Worm (Caenorhabditis elegans) whole organism, young adult: Measurements from ENCODE around the gene ZK697.14.

ENCODE experiments used
- C06A6.2 ChIP-seq: fragments of 200-800 bp; sonication (Bioruptor generic); conservative IDR thresholded peaks from 2 replicates; pipeline ENCODE4 v1.3.6; 2022; ENCODE audit warnings: missing genetic modification characterization, missing compliant biosample characterization
- D2030.7 ChIP-seq: fragments of 200-800 bp; sonication (Bioruptor generic); IDR thresholded peaks from 2 replicates; pipeline ENCODE4 v1.3.6; 2022; ENCODE audit warnings: missing genetic modification reagents, missing genetic modification characterization, missing compliant biosample characterization
- F22D6.2 ChIP-seq: sonication (generic microtip); optimal IDR thresholded peaks from 2 replicates; lab custom pipeline; 2016; ENCODE audit warnings: mild to moderate bottlenecking, missing genetic modification characterization, missing compliant biosample characterization
- F33H1.4 ChIP-seq: fragments of 200-800 bp; sonication (Bioruptor generic); IDR thresholded peaks from 2 replicates; pipeline ENCODE4 v1.3.6; 2022; ENCODE audit warnings: missing genetic modification reagents, missing genetic modification characterization, missing compliant biosample characterization
- F37B4.10 ChIP-seq: fragments of 200-800 bp; sonication (Bioruptor generic); IDR thresholded peaks from 2 replicates; pipeline ENCODE4 v1.3.6; 2022; ENCODE audit warnings: missing genetic modification characterization, missing compliant biosample characterization
- K11D2.4 ChIP-seq: fragments of 200-800 bp; sonication (Bioruptor generic); IDR thresholded peaks from 2 replicates; pipeline ENCODE4 v1.3.6; 2022; ENCODE audit warnings: missing genetic modification reagents, missing genetic modification characterization, missing compliant biosample characterization
- T07F8.4 ChIP-seq: sonication (generic microtip); optimal IDR thresholded peaks from 2 replicates; lab custom pipeline; 2016; ENCODE audit warnings: mild to moderate bottlenecking, missing genetic modification characterization, moderate library complexity, missing compliant biosample characterization
- Y67H2A.10 ChIP-seq: fragments of 200-800 bp; sonication (Bioruptor generic); conservative IDR thresholded peaks from 2 replicates; pipeline ENCODE4 v1.3.6; 2022; ENCODE audit warnings: missing genetic modification reagents, missing genetic modification characterization, missing compliant biosample characterization
- attf-5 ChIP-seq: fragments of 200-800 bp; sonication (Bioruptor generic); optimal IDR thresholded peaks from 2 replicates; lab custom pipeline; 2018; ENCODE audit warnings: mild to moderate bottlenecking, missing genetic modification characterization, missing compliant biosample characterization
- ccch-3 ChIP-seq: fragments of 200-800 bp; sonication (Bioruptor generic); optimal IDR thresholded peaks from 2 replicates; lab custom pipeline; 2018; ENCODE audit warnings: mild to moderate bottlenecking, missing genetic modification characterization, missing compliant biosample characterization
- cebp-1 ChIP-seq, 2 experiments: fragments of 200-800 bp in 1 of 2; sonication (Bioruptor generic) in 1 of 2; sonication (generic microtip) in 1 of 2; IDR thresholded peaks in 1 of 2; optimal IDR thresholded peaks in 1 of 2; 2 replicates each; pipeline versions ENCODE4 v1.3.6 to Lab custom; 2017 to 2022; ENCODE audit warnings: missing compliant biosample characterization in 2 of 2, missing genetic modification characterization in 2 of 2, mild to moderate bottlenecking in 1 of 2, missing genetic modification reagents in 1 of 2, moderate library complexity in 1 of 2
- ceh-58 ChIP-seq: fragments of 200-800 bp; sonication (Bioruptor generic); IDR thresholded peaks from 2 replicates; pipeline ENCODE4 v1.3.6; 2022; ENCODE audit warnings: missing genetic modification characterization, missing compliant biosample characterization
- die-1 ChIP-seq: sonication (generic microtip); optimal IDR thresholded peaks from 2 replicates; lab custom pipeline; 2016; ENCODE audit warnings: missing genotype, mild to moderate bottlenecking, missing genetic modification characterization, missing compliant biosample characterization
- dox-1 ChIP-seq: fragments of 200-800 bp; sonication (Bioruptor generic); IDR thresholded peaks from 2 replicates; pipeline ENCODE4 v1.3.6; 2022; ENCODE audit warnings: missing genetic modification reagents, missing genetic modification characterization, missing compliant biosample characterization
- dpl-1 ChIP-seq: fragments of 150-350 bp; optimal IDR thresholded peaks from 2 replicates; lab custom pipeline; 2014; ENCODE audit warnings: missing biosample characterization, missing genetic modification reagents, missing genetic modification characterization
- efl-1 ChIP-seq: fragments of 150-350 bp; optimal IDR thresholded peaks from 2 replicates; lab custom pipeline; 2014; ENCODE audit warnings: missing biosample characterization, missing genetic modification reagents, missing genetic modification characterization
- egrh-3 ChIP-seq: fragments of 200-800 bp; sonication (Bioruptor generic); IDR thresholded peaks from 2 replicates; pipeline ENCODE4 v1.3.6; 2022; ENCODE audit warnings: missing genetic modification reagents, missing genetic modification characterization, missing compliant biosample characterization
- fkh-3 ChIP-seq: sonication (generic microtip); optimal IDR thresholded peaks from 2 replicates; lab custom pipeline; 2016; ENCODE audit warnings: mild to moderate bottlenecking, missing genetic modification characterization, missing compliant biosample characterization
- hmg-1.2 ChIP-seq: fragments of 200-800 bp; sonication (Bioruptor generic); IDR thresholded peaks from 2 replicates; pipeline ENCODE4 v1.3.6; 2022; ENCODE audit warnings: missing genetic modification reagents, missing genetic modification characterization, missing compliant biosample characterization
- let-526 ChIP-seq: fragments of 200-800 bp; sonication (Bioruptor generic); IDR thresholded peaks from 2 replicates; pipeline ENCODE4 v1.3.6; 2022; ENCODE audit warnings: missing genetic modification reagents, missing genetic modification characterization, missing compliant biosample characterization
- lin-35 ChIP-seq, 3 experiments: fragments of 150-350 bp in 2 of 3; sonication (generic microtip) in 1 of 3; optimal IDR thresholded peaks; 2 replicates each; lab custom pipeline; 2014 to 2018; ENCODE audit warnings: missing biosample characterization in 3 of 3, missing genetic modification characterization in 3 of 3, missing genetic modification reagents in 3 of 3
- lin-40 ChIP-seq: sonication (generic microtip); optimal IDR thresholded peaks from 2 replicates; lab custom pipeline; 2016; ENCODE audit warnings: missing genetic modification characterization, mild to moderate bottlenecking, missing compliant biosample characterization, missing genotype, missing genetic modification reagents
- lir-1 ChIP-seq: fragments of 200-800 bp; sonication (Bioruptor generic); conservative IDR thresholded peaks from 2 replicates; pipeline ENCODE4 v1.3.6; 2022; ENCODE audit warnings: missing genetic modification reagents, missing genetic modification characterization, missing compliant biosample characterization
- lsl-1 ChIP-seq: fragments of 200-800 bp; sonication (Bioruptor generic); optimal IDR thresholded peaks from 2 replicates; lab custom pipeline; 2018; ENCODE audit warnings: mild to moderate bottlenecking, missing genetic modification characterization, moderate library complexity, missing compliant biosample characterization
- lsy-27 ChIP-seq: sonication (generic microtip); optimal IDR thresholded peaks from 2 replicates; lab custom pipeline; 2017; ENCODE audit warnings: missing genetic modification characterization, mild to moderate bottlenecking, missing compliant biosample characterization, antibody characterized with exemption, missing genotype, borderline replicate concordance; ENCODE audit not compliant: insufficient read depth
- madf-10 ChIP-seq: sonication (generic microtip); optimal IDR thresholded peaks from 2 replicates; lab custom pipeline; 2016; ENCODE audit warnings: mild to moderate bottlenecking, missing genetic modification characterization, missing compliant biosample characterization
- madf-3 ChIP-seq: fragments of 200-800 bp; sonication (Bioruptor generic); IDR thresholded peaks from 2 replicates; pipeline ENCODE4 v1.3.6; 2022; ENCODE audit warnings: missing genetic modification reagents, missing genetic modification characterization, missing compliant biosample characterization
- mcd-1 ChIP-seq: fragments of 200-800 bp; sonication (Bioruptor generic); IDR thresholded peaks from 2 replicates; pipeline ENCODE4 v1.3.6; 2022; ENCODE audit warnings: missing genetic modification reagents, missing genetic modification characterization, missing compliant biosample characterization
- mes-4 ChIP-seq: sonication (generic microtip); optimal IDR thresholded peaks from 2 replicates; lab custom pipeline; 2016; ENCODE audit warnings: missing genotype, missing genetic modification characterization, missing compliant biosample characterization
- mxl-1 ChIP-seq: sonication (generic microtip); optimal IDR thresholded peaks from 2 replicates; lab custom pipeline; 2016; ENCODE audit warnings: missing genetic modification characterization, missing compliant biosample characterization
- nfyb-1 ChIP-seq: fragments of 200-800 bp; sonication (Bioruptor generic); IDR thresholded peaks from 2 replicates; pipeline ENCODE4 v1.3.6; 2022; ENCODE audit warnings: missing genetic modification reagents, missing genetic modification characterization, missing compliant biosample characterization
- nhr-80 ChIP-seq: sonication (generic microtip); optimal IDR thresholded peaks from 2 replicates; lab custom pipeline; 2016; ENCODE audit warnings: missing genetic modification characterization, missing compliant biosample characterization
- rcor-1 ChIP-seq: fragments of 200-800 bp; sonication (Bioruptor generic); IDR thresholded peaks from 2 replicates; pipeline ENCODE4 v1.3.6; 2022; ENCODE audit warnings: missing genetic modification reagents, missing genetic modification characterization, missing compliant biosample characterization
- rec-8 ChIP-seq, 2 experiments: sonication (generic microtip); optimal IDR thresholded peaks; 2 replicates each; lab custom pipeline; 2016; ENCODE audit warnings: mild to moderate bottlenecking in 2 of 2, missing genetic modification characterization in 2 of 2, missing genetic modification reagents in 2 of 2, missing genotype in 2 of 2, missing biosample characterization in 1 of 2, missing compliant biosample characterization in 1 of 2, moderate library complexity in 1 of 2
- sdz-38 ChIP-seq: sonication (generic microtip); optimal IDR thresholded peaks from 2 replicates; lab custom pipeline; 2016; ENCODE audit warnings: missing genotype, missing genetic modification characterization, missing compliant biosample characterization
- snpc-3.4 ChIP-seq: sonication (generic microtip); optimal IDR thresholded peaks from 2 replicates; lab custom pipeline; 2017; ENCODE audit warnings: missing genetic modification characterization, mild to moderate bottlenecking, missing compliant biosample characterization, antibody characterized with exemption, moderate library complexity, missing genotype, missing genetic modification reagents
- tbx-9 ChIP-seq: sonication (generic microtip); optimal IDR thresholded peaks from 2 replicates; lab custom pipeline; 2016; ENCODE audit warnings: borderline replicate concordance, missing genetic modification characterization, inconsistent platforms, missing compliant biosample characterization
- zfh-2 ChIP-seq: fragments of 200-800 bp; sonication (Bioruptor generic); conservative IDR thresholded peaks from 2 replicates; pipeline ENCODE4 v1.3.6; 2022; ENCODE audit warnings: missing genetic modification reagents, missing genetic modification characterization, missing compliant biosample characterization
- zim-3 ChIP-seq: sonication (generic microtip); optimal IDR thresholded peaks from 2 replicates; lab custom pipeline; 2017; ENCODE audit warnings: mild to moderate bottlenecking, missing genetic modification characterization, moderate library complexity, missing compliant biosample characterization
- ztf-18 ChIP-seq: sonication (generic microtip); optimal IDR thresholded peaks from 2 replicates; lab custom pipeline; 2016; ENCODE audit warnings: missing genotype, mild to moderate bottlenecking, missing genetic modification characterization, missing compliant biosample characterization

Gene ZK697.14

ce11 chrV:1779994-1780393, 24.5 kb upstream of the ZK697.14 start:
- TF ChIP-seq snpc-3.4 (tag; lab: Kevin White, UChicago) (no peak), nfyb-1 (peak; percentile 58; the same call in 1 of the 2 replicates)

- TF ChIP-seq ceh-58 (GFP tag; lab: Robert Waterston, UW) (no peak), dox-1 (GFP tag; lab: Robert Waterston, UW) (no peak), T07F8.4 (tag; lab: Kevin White, UChicago) (no peak), F22D6.2 (tag; lab: Kevin White, UChicago) (no peak), lin-40 (tag; lab: Kevin White, UChicago) (no peak), egrh-3 (GFP tag; lab: Robert Waterston, UW) (no peak), D2030.7 (GFP tag; lab: Robert Waterston, UW) (no peak), C06A6.2 (no peak)
These were observed 23.6 kb upstream of the ZK697.14 start, which contains the start of gene F36H9.4 for ce11 chrV:1779136-1779535. Gene F36H9.4 (minus strand): TSS chrV:1779236.

ce11 chrV:1774874-1775589, 19.5 kb upstream of the ZK697.14 start, which contains the start of gene F36H9.7:
Gene F36H9.7 (minus strand): TSS chrV:1774924.
- TF ChIP-seq dpl-1 (GFP tag; lab: Kevin White, UChicago) (no peak), egrh-3 (GFP tag; lab: Robert Waterston, UW) (no peak), zim-3 (tag; lab: Kevin White, UChicago) (no peak), tbx-9 (tag; lab: Kevin White, UChicago) (no peak)
- TF ChIP-seq, all 124 proteins: peak for 0

- no peak for TF ChIP-seq efl-1
- no peak for TF ChIP-seq ztf-18
- TF ChIP-seq F37B4.10 (GFP tag; lab: Robert Waterston, UW), result no peak
- no peak for TF ChIP-seq cebp-1 (GFP tag; IDR thresholded peaks at IDR 0.05; lab: Robert Waterston, UW)
- TF ChIP-seq cebp-1 (tag; optimal IDR thresholded peaks at IDR 0.05; lab: Kevin White, UChicago), result no peak
- TF ChIP-seq D2030.7 (GFP tag; lab: Robert Waterston, UW), result 0 out of 2 replicates have a peak, but pooled peaks have one; percentile 16
- peak; percentile 77 for TF ChIP-seq lsl-1 (GFP tag; lab: Kevin White, UChicago)
- TF ChIP-seq lir-1 (GFP tag; lab: Robert Waterston, UW), result no peak
- TF ChIP-seq madf-3 (GFP tag; lab: Robert Waterston, UW), result no peak
- no peak for TF ChIP-seq sdz-38 (tag; lab: Kevin White, UChicago)
- no peak for TF ChIP-seq let-526 (GFP tag; lab: Robert Waterston, UW)
- no peak for TF ChIP-seq lsy-27 (tag; lab: Kevin White, UChicago)
- TF ChIP-seq lin-35 (GFP tag; optimal IDR thresholded peaks at IDR 0.05; lab: Kevin White, UChicago), result no peak
- TF ChIP-seq nhr-80 (tag; lab: Kevin White, UChicago), result peak; percentile 12
- TF ChIP-seq mcd-1 (GFP tag; lab: Robert Waterston, UW), result 0 out of 2 replicates have a peak, but pooled peaks have one; percentile 10
These were observed 17.6 kb upstream of the ZK697.14 start for ce11 chrV:1773120-1773519.

ce11 chrV:1771727-1772126, 16.2 kb upstream of the ZK697.14 start, which contains the start of gene dhs-13:
Gene dhs-13 (minus strand): TSS chrV:1771734.
- peak; percentile 20 for TF ChIP-seq attf-5 (GFP tag; lab: Kevin White, UChicago)
- TF ChIP-seq Y67H2A.10 (GFP tag; lab: Robert Waterston, UW), result no peak
- TF ChIP-seq mxl-1, result no peak
- TF ChIP-seq zfh-2 (GFP tag; lab: Robert Waterston, UW), result 0 out of 2 replicates have a peak, but pooled peaks have one; percentile 23
- no peak for TF ChIP-seq ccch-3 (GFP tag; lab: Kevin White, UChicago)
- no peak for TF ChIP-seq fkh-3 (tag; lab: Kevin White, UChicago)
- no peak for TF ChIP-seq rec-8 (tag; optimal IDR thresholded peaks at IDR 0.05; lab: Kevin White, UChicago)
- TF ChIP-seq die-1 (tag; lab: Kevin White, UChicago), result no peak
- TF ChIP-seq hmg-1.2 (GFP tag; lab: Robert Waterston, UW), result peak; percentile 16; the same call in 1 of the 2 replicates
- no peak for TF ChIP-seq egrh-3 (GFP tag; lab: Robert Waterston, UW)
- TF ChIP-seq rcor-1, result no peak
- no peak for TF ChIP-seq madf-3 (GFP tag; lab: Robert Waterston, UW)
- TF ChIP-seq madf-10 (tag; lab: Kevin White, UChicago), result no peak
- no peak for TF ChIP-seq K11D2.4 (GFP tag; lab: Robert Waterston, UW)
- no peak for TF ChIP-seq F33H1.4 (GFP tag; lab: Robert Waterston, UW)
- TF ChIP-seq mes-4 (tag; lab: Kevin White, UChicago), result no peak
- TF ChIP-seq nhr-80 (tag; lab: Kevin White, UChicago), result peak; percentile 61
